Fruit fly (Drosophila melanogaster): Measurements from ENCODE around the gene Corp.

Corp gene

dm6 chrX:8259881-8260280 lies 11.3 kb downstream of the Corp start:
- TF ChIP-seq NC2β (GFP tag; optimal IDR thresholded peaks at IDR 0.05): no peak
- TF ChIP-seq p53 (GFP tag; optimal IDR thresholded peaks at IDR 0.05): no peak
- TF ChIP-seq salm (tag; optimal IDR thresholded peaks at IDR 0.05): no peak
- TF ChIP-seq CG12391 (tag; optimal IDR thresholded peaks at IDR 0.05): peak; percentile 21
- TF ChIP-seq CG7928 (GFP tag; optimal IDR thresholded peaks at IDR 0.05): no peak
- TF ChIP-seq Oli (tag; optimal IDR thresholded peaks at IDR 0.05): peak; percentile 24
- peak; percentile 9 for TF ChIP-seq CG30403 (GFP tag; optimal IDR thresholded peaks at IDR 0.05)
- TF ChIP-seq org-1 (GFP tag; optimal IDR thresholded peaks at IDR 0.05): no peak
- TF ChIP-seq CG2712 (tag; optimal IDR thresholded peaks at IDR 0.05): peak; percentile 59
- TF ChIP-seq croc (GFP tag; conservative IDR thresholded peaks at IDR 0.05): peak; percentile 37; the same call in 1 of the 3 replicates
- TF ChIP-seq sisA (GFP tag; IDR thresholded peaks at IDR 0.05): peak; percentile 49
- no peak for TF ChIP-seq zfh2 (GFP tag; optimal IDR thresholded peaks at IDR 0.05)
- TF ChIP-seq dmrt11E (tag; optimal IDR thresholded peaks at IDR 0.05): peak; percentile 37
- TF ChIP-seq gfzf (GFP tag; optimal IDR thresholded peaks at IDR 0.05): no peak
- TF ChIP-seq CG18764 (GFP tag; optimal IDR thresholded peaks at IDR 0.05): no peak
- no peak for TF ChIP-seq CG10321 (GFP tag; IDR thresholded peaks at IDR 0.05)
- TF ChIP-seq Med (GFP tag): peak; percentile 67
- TF ChIP-seq phol (tag; optimal IDR thresholded peaks at IDR 0.05): peak; percentile 48
- TF ChIP-seq CG2875 (GFP tag; optimal IDR thresholded peaks at IDR 0.05): peak; percentile 11
- peak in 1 of 2 experiments; percentile 72 for TF ChIP-seq bsh (GFP tag; optimal IDR thresholded peaks at IDR 0.05)
- no peak for TF ChIP-seq E2f1 (GFP tag; IDR thresholded peaks at IDR 0.05)
- TF ChIP-seq Sox102F (GFP tag; optimal IDR thresholded peaks at IDR 0.05): peak; percentile 31
- TF ChIP-seq Drgx (GFP tag; IDR thresholded peaks at IDR 0.05): peak; percentile 65
- peak; percentile 39 for TF ChIP-seq CG4424 (GFP tag; optimal IDR thresholded peaks at IDR 0.05)
- 0 out of 2 replicates have a peak, but pooled peaks have one; percentile 32 for TF ChIP-seq ssp (GFP tag; IDR thresholded peaks at IDR 0.05)
- TF ChIP-seq gsb-n (tag; optimal IDR thresholded peaks at IDR 0.05): peak; percentile 40
- no peak for TF ChIP-seq CG1647 (GFP tag; optimal IDR thresholded peaks at IDR 0.05)
- peak; percentile 20 for TF ChIP-seq trem (tag; optimal IDR thresholded peaks at IDR 0.05)
- peak; percentile 40 for TF ChIP-seq nmo (GFP tag; optimal IDR thresholded peaks at IDR 0.05)
- TF ChIP-seq lola (GFP tag; optimal IDR thresholded peaks at IDR 0.05): peak in 1 of 3 experiments; percentile 14
- peak; percentile 44; the same call in 1 of the 2 replicates for TF ChIP-seq Xrp1 (GFP tag; IDR thresholded peaks at IDR 0.05)
- TF ChIP-seq oc (tag; optimal IDR thresholded peaks at IDR 0.05): peak; percentile 19
- peak; percentile 28 for TF ChIP-seq grau (tag; optimal IDR thresholded peaks at IDR 0.05)
- peak; percentile 65 for TF ChIP-seq vvl (GFP tag; IDR thresholded peaks at IDR 0.05)
- TF ChIP-seq Hr3 (GFP tag; optimal IDR thresholded peaks at IDR 0.05): peak; percentile 7
- TF ChIP-seq gem (tag; optimal IDR thresholded peaks at IDR 0.05): peak; percentile 62
- peak; percentile 36 for TF ChIP-seq Xbp1 (GFP tag; optimal IDR thresholded peaks at IDR 0.05)
- no peak for TF ChIP-seq sug (tag; optimal IDR thresholded peaks at IDR 0.05)
- peak; percentile 12 for TF ChIP-seq CG17829 (tag; optimal IDR thresholded peaks at IDR 0.05)
- peak; percentile 7 for TF ChIP-seq CG4820 (GFP tag; optimal IDR thresholded peaks at IDR 0.05)
- no peak for TF ChIP-seq hkb (optimal IDR thresholded peaks at IDR 0.05)
- TF ChIP-seq hkb (GFP tag; IDR thresholded peaks at IDR 0.05): 0 out of 2 replicates have a peak, but pooled peaks have one; percentile 23
- peak; percentile 7 for TF ChIP-seq sqz (GFP tag; optimal IDR thresholded peaks at IDR 0.05)
- TF ChIP-seq row (GFP tag; IDR thresholded peaks at IDR 0.05): 0 out of 3 replicates have a peak, but pooled peaks have one; percentile 18
- TF ChIP-seq sens (GFP tag): peak; percentile 66
- TF ChIP-seq chif (GFP tag; optimal IDR thresholded peaks at IDR 0.05): peak; percentile 5 to 21
- 0 out of 3 replicates have a peak, but pooled peaks have one; percentile 17 for TF ChIP-seq otp (GFP tag; IDR thresholded peaks at IDR 0.05)
- TF ChIP-seq CG14710 (tag; optimal IDR thresholded peaks at IDR 0.05): peak; percentile 36
- TF ChIP-seq Ssrp (tag; optimal IDR thresholded peaks at IDR 0.05): peak; percentile 41
- peak; percentile 18; the same call in 1 of the 2 replicates for TF ChIP-seq ap (GFP tag; IDR thresholded peaks at IDR 0.05)
- peak; percentile 78 for TF ChIP-seq Blimp-1 (GFP tag; optimal IDR thresholded peaks at IDR 0.05)
